Worm (Caenorhabditis elegans): ENCODE measurements around the gene C16D2.1.

The C16D2.1 gene

ce11 chrII:9131363-9131762 lies at the start of gene C16D2.1:
C16D2.1 (plus strand) TSS chrII:9131663.
- TF ChIP-seq ets-5 (GFP tag; IDR thresholded peaks at IDR 0.05): no peak
- no peak for TF ChIP-seq lsy-2 (tag; optimal IDR thresholded peaks at IDR 0.05)
- TF ChIP-seq C34B4.2 (tag; optimal IDR thresholded peaks at IDR 0.05): no peak
- no peak for TF ChIP-seq nhr-237 (tag; optimal IDR thresholded peaks at IDR 0.05)

- TF ChIP-seq nhr-28 (tag; optimal IDR thresholded peaks at IDR 0.05) (no peak), mab-9 (GFP tag; IDR thresholded peaks at IDR 0.05) (no peak), hlh-4 (tag; optimal IDR thresholded peaks at IDR 0.05) (no peak), elt-3 (tag; optimal IDR thresholded peaks at IDR 0.05) (no peak), tlp-1 (tag; optimal IDR thresholded peaks at IDR 0.05) (no peak), C16A3.4 (tag; optimal IDR thresholded peaks at IDR 0.05) (no peak), lsy-2 (tag; optimal IDR thresholded peaks at IDR 0.05) (no peak), zag-1 (tag; optimal IDR thresholded peaks at IDR 0.05) (no peak), nhr-85 (tag) (no peak), lin-14 (GFP tag; optimal IDR thresholded peaks at IDR 0.05) (no peak), skn-1 (tag; optimal IDR thresholded peaks at IDR 0.05) (no peak), fkh-10 (GFP tag; optimal IDR thresholded peaks at IDR 0.05) (no peak)
Observed at ce11 chrII:9083093-9083492, 48.4 kb upstream of the C16D2.1 start, which contains the start of gene sysm-1. sysm-1 (minus strand) TSS chrII:9083193.

- TF ChIP-seq egl-27 (tag; optimal IDR thresholded peaks at IDR 0.05) (no peak), lin-35 (GFP tag; optimal IDR thresholded peaks at IDR 0.05) (no peak), nhr-19 (GFP tag; conservative IDR thresholded peaks at IDR 0.05) (no peak), ama-1 (optimal IDR thresholded peaks at IDR 0.05) (no peak), ztf-11 (tag; optimal IDR thresholded peaks at IDR 0.05) (no peak), sptf-1 (tag; optimal IDR thresholded peaks at IDR 0.05) (no peak), skn-1 (tag; optimal IDR thresholded peaks at IDR 0.05) (no peak), pqm-1 (tag; optimal IDR thresholded peaks at IDR 0.05) (no peak), unc-130 (tag; optimal IDR thresholded peaks at IDR 0.05) (no peak), mdl-1 (tag; optimal IDR thresholded peaks at IDR 0.05) (no peak), nhr-77 (tag; optimal IDR thresholded peaks at IDR 0.05) (no peak)
Observed at ce11 chrII:9086308-9086707, 45.2 kb upstream of the C16D2.1 start, which contains the start of gene hlh-3. hlh-3 (plus strand) TSS chrII:9086608.

ce11 chrII:9092910-9093309 lies 38.6 kb upstream of the C16D2.1 start:
- no peak for TF ChIP-seq C34B4.2 (tag; optimal IDR thresholded peaks at IDR 0.05)
- no peak for TF ChIP-seq swsn-7 (tag; optimal IDR thresholded peaks at IDR 0.05)
- peak; percentile 0 for TF ChIP-seq nhr-71 (tag; optimal IDR thresholded peaks at IDR 0.05)
- TF ChIP-seq efl-3 (GFP tag; optimal IDR thresholded peaks at IDR 0.05): no peak
- peak; percentile 48 for TF ChIP-seq elt-2 (tag; optimal IDR thresholded peaks at IDR 0.05)
- TF ChIP-seq sptf-1 (tag; optimal IDR thresholded peaks at IDR 0.05): no peak
- no peak for TF ChIP-seq rnt-1 (tag; optimal IDR thresholded peaks at IDR 0.05)
- no peak for TF ChIP-seq lsy-2 (tag; optimal IDR thresholded peaks at IDR 0.05)
- no peak for TF ChIP-seq nhr-28 (tag; optimal IDR thresholded peaks at IDR 0.05)
- TF ChIP-seq snu-23 (GFP tag; optimal IDR thresholded peaks at IDR 0.05): no peak
- no peak for TF ChIP-seq ama-1 (optimal IDR thresholded peaks at IDR 0.05)
- TF ChIP-seq vab-15 (tag; optimal IDR thresholded peaks at IDR 0.05): peak; percentile 22
- TF ChIP-seq Y116A8C.19 (tag; optimal IDR thresholded peaks at IDR 0.05; ENCODE audit: borderline replicate concordance): no peak
- no peak for TF ChIP-seq ceh-63 (GFP tag; optimal IDR thresholded peaks at IDR 0.05)
- TF ChIP-seq nhr-90 (tag; optimal IDR thresholded peaks at IDR 0.05; ENCODE audit: poor library complexity): no peak
- TF ChIP-seq xbp-1 (tag; optimal IDR thresholded peaks at IDR 0.05): no peak
- TF ChIP-seq F16B12.6 (tag; optimal IDR thresholded peaks at IDR 0.05): no peak
- TF ChIP-seq unc-98 (GFP tag; IDR thresholded peaks at IDR 0.05): no peak
- TF ChIP-seq nhr-12 (tag; optimal IDR thresholded peaks at IDR 0.05): no peak
- no peak for TF ChIP-seq isw-1 (GFP tag; IDR thresholded peaks at IDR 0.05)
- no peak for TF ChIP-seq lin-13 (GFP tag; optimal IDR thresholded peaks at IDR 0.05)
- no peak for TF ChIP-seq unc-62 (GFP tag; optimal IDR thresholded peaks at IDR 0.05)
- no peak for TF ChIP-seq aha-1 (tag; optimal IDR thresholded peaks at IDR 0.05)
- TF ChIP-seq irx-1 (tag; optimal IDR thresholded peaks at IDR 0.05): no peak
- peak; percentile 22 for TF ChIP-seq lin-14 (GFP tag; optimal IDR thresholded peaks at IDR 0.05)
- TF ChIP-seq dsc-1 (tag; optimal IDR thresholded peaks at IDR 0.05): no peak
- TF ChIP-seq nhr-11 (tag; optimal IDR thresholded peaks at IDR 0.05): no peak
- TF ChIP-seq lin-39 (tag; optimal IDR thresholded peaks at IDR 0.05): no peak
- TF ChIP-seq C04F5.9 (tag; optimal IDR thresholded peaks at IDR 0.05): no peak
- TF ChIP-seq ztf-11 (tag; optimal IDR thresholded peaks at IDR 0.05): no peak
- TF ChIP-seq ceh-90 (tag; optimal IDR thresholded peaks at IDR 0.05): no peak
- no peak for TF ChIP-seq fkh-10 (GFP tag; optimal IDR thresholded peaks at IDR 0.05)

Measured in whole organism, L1 larva.